Worm (Caenorhabditis elegans): ENCODE data around the gene R11G1.1.

ce11 chrX:3668842-3669241, 9.6 kb downstream of the R11G1.1 start, which contains the start of gene snet-1:
- TF ChIP-seq sptf-1 (tag; optimal IDR thresholded peaks at IDR 0.05) = no peak
- TF ChIP-seq lsy-2 (tag; optimal IDR thresholded peaks at IDR 0.05) = no peak
- TF ChIP-seq nhr-2 (tag; optimal IDR thresholded peaks at IDR 0.05) = no peak
- no peak for TF ChIP-seq mep-1 (tag; optimal IDR thresholded peaks at IDR 0.05)
- TF ChIP-seq cnd-1 (tag; optimal IDR thresholded peaks at IDR 0.05) = no peak
- TF ChIP-seq unc-62 (GFP tag; optimal IDR thresholded peaks at IDR 0.05) = no peak
- no peak for TF ChIP-seq snpc-4 (tag; optimal IDR thresholded peaks at IDR 0.05)
- TF ChIP-seq tbx-8 (GFP tag; optimal IDR thresholded peaks at IDR 0.05) = no peak
- no peak for TF ChIP-seq unc-39 (tag; optimal IDR thresholded peaks at IDR 0.05)
- no peak for TF ChIP-seq blmp-1 (tag; optimal IDR thresholded peaks at IDR 0.05)
